Worm (Caenorhabditis elegans) whole organism, L4 larva: Measurements from ENCODE around the gene chk-2.

Source experiments
- F10B5.3 ChIP-seq: sonication (generic microtip); optimal IDR thresholded peaks from 2 replicates; lab custom pipeline; 2016; ENCODE audit warnings: mild to moderate bottlenecking, missing genetic modification characterization, missing compliant biosample characterization
- Y48G9A.11 ChIP-seq: fragments of 200-800 bp; sonication (Bioruptor generic); IDR thresholded peaks from 2 replicates; pipeline ENCODE4 v1.3.6; 2022; ENCODE audit warnings: missing genetic modification reagents, missing genetic modification characterization, missing compliant biosample characterization
- ces-1 ChIP-seq: fragments of 150-350 bp; sonication (generic microtip); optimal IDR thresholded peaks from 4 replicates; lab custom pipeline; 2014; ENCODE audit warnings: missing biosample characterization, missing genetic modification reagents, missing genetic modification characterization
- dmd-8 ChIP-seq: fragments of 200-800 bp; sonication (Bioruptor generic); IDR thresholded peaks from 2 replicates; pipeline ENCODE4 v1.3.6; 2022; ENCODE audit warnings: missing genetic modification characterization, missing compliant biosample characterization
- dve-1 ChIP-seq: sonication (generic microtip); optimal IDR thresholded peaks from 2 replicates; lab custom pipeline; 2017; ENCODE audit warnings: antibody characterized with exemption, mild to moderate bottlenecking, missing genetic modification characterization, missing compliant biosample characterization; ENCODE audit not compliant: insufficient read depth
- hlh-11 ChIP-seq: fragments of 200-800 bp; sonication (Bioruptor generic); optimal IDR thresholded peaks from 2 replicates; lab custom pipeline; 2018; ENCODE audit warnings: mild to moderate bottlenecking, missing genetic modification characterization, missing compliant biosample characterization
- madf-5 ChIP-seq, 2 experiments: fragments of 200-800 bp; sonication (Bioruptor generic); IDR thresholded peaks; 2 replicates each; pipeline ENCODE4 v1.3.6; 2022; ENCODE audit warnings: missing compliant biosample characterization in 2 of 2, missing genetic modification characterization in 2 of 2
- nhr-111 ChIP-seq: fragments of 200-800 bp; sonication (Bioruptor generic); optimal IDR thresholded peaks from 2 replicates; lab custom pipeline; 2018; ENCODE audit warnings: mild to moderate bottlenecking, missing genetic modification characterization, missing compliant biosample characterization
- nhr-28 ChIP-seq: fragments of 150-350 bp; optimal IDR thresholded peaks from 2 replicates; lab custom pipeline; 2014; ENCODE audit warnings: missing biosample characterization, missing genetic modification characterization
- nhr-42 ChIP-seq: fragments of 200-800 bp; sonication (Bioruptor generic); IDR thresholded peaks from 2 replicates; pipeline ENCODE4 v1.3.6; 2022; ENCODE audit warnings: missing genetic modification characterization, missing compliant biosample characterization
- set-16 ChIP-seq: fragments of 200-800 bp; sonication (Bioruptor generic); IDR thresholded peaks from 2 replicates; pipeline ENCODE4 v1.3.6; 2022; ENCODE audit warnings: missing genetic modification reagents, missing genetic modification characterization, missing compliant biosample characterization
- snpc-4 ChIP-seq: fragments of 150-350 bp; optimal IDR thresholded peaks from 2 replicates; lab custom pipeline; 2014; ENCODE audit warnings: missing biosample characterization, missing genetic modification characterization
- spr-1 ChIP-seq: sonication (generic microtip); optimal IDR thresholded peaks from 2 replicates; lab custom pipeline; 2016; ENCODE audit warnings: mild to moderate bottlenecking, missing genetic modification characterization, missing compliant biosample characterization
- zip-2 ChIP-seq: fragments of 150-350 bp; optimal IDR thresholded peaks from 2 replicates; lab custom pipeline; 2014; ENCODE audit warnings: missing biosample characterization, missing genetic modification characterization
- ztf-7 ChIP-seq: fragments of 150-350 bp; optimal IDR thresholded peaks from 2 replicates; lab custom pipeline; 2014; ENCODE audit warnings: missing biosample characterization, missing genetic modification characterization

chk-2 gene

ce11 chrV:19867883-19868282, 47.9 kb downstream of the chk-2 start, which contains the start of gene Y116F11B.9:
Gene Y116F11B.9 (minus strand): TSS chrV:19867983.
- no peak for TF ChIP-seq ztf-7 (tag; lab: Kevin White, UChicago)
- TF ChIP-seq nhr-111 (GFP tag; lab: Kevin White, UChicago): no peak
- TF ChIP-seq dve-1 (tag; lab: Kevin White, UChicago): no peak
- TF ChIP-seq snpc-4 (tag; lab: Kevin White, UChicago): no peak
- TF ChIP-seq F10B5.3: no peak

ce11 chrV:19860225-19860624, 55.6 kb downstream of the chk-2 start:
- peak; percentile 94 for TF ChIP-seq set-16 (GFP tag; lab: Robert Waterston, UW)
- no peak for TF ChIP-seq spr-1
- no peak for TF ChIP-seq Y48G9A.11 (GFP tag; lab: Robert Waterston, UW)
- TF ChIP-seq madf-5 (GFP tag; IDR thresholded peaks at IDR 0.05; lab: Robert Waterston, UW): no peak
- no peak for TF ChIP-seq ces-1
- TF ChIP-seq nhr-42: 0 out of 2 replicates have a peak, but pooled peaks have one; percentile 4
- TF ChIP-seq hlh-11 (tag; lab: Kevin White, UChicago): no peak
- TF ChIP-seq zip-2 (tag; lab: Kevin White, UChicago): no peak
- no peak for TF ChIP-seq dmd-8
- TF ChIP-seq nhr-28 (tag; lab: Kevin White, UChicago): no peak
